Worm (Caenorhabditis elegans) whole organism, L1 larva: ENCODE results near the gene glna-2.

Source experiments
- dpl-1 ChIP-seq, 3 experiments: fragments of 150-350 bp in 2 of 3; sonication (generic microtip) in 1 of 3; optimal IDR thresholded peaks; 2 replicates each; lab custom pipeline; 2014 to 2017; ENCODE audit warnings: missing biosample characterization in 3 of 3, missing genetic modification characterization in 3 of 3, missing genetic modification reagents in 3 of 3
- egl-27 ChIP-seq, 2 experiments: fragments of 150-350 bp in 1 of 2; sonication (generic microtip); optimal IDR thresholded peaks; 3 replicates each; lab custom pipeline; 2017 to 2018; ENCODE audit warnings: missing biosample characterization in 2 of 2, missing genetic modification characterization in 2 of 2, missing genetic modification reagents in 2 of 2
- elt-3 ChIP-seq, 6 experiments: fragments of 150-350 bp in 1 of 6; sonication (generic microtip); optimal IDR thresholded peaks; 2 replicates each; lab custom pipeline; 2017 to 2018; ENCODE audit warnings: missing biosample characterization in 6 of 6, missing genetic modification characterization in 6 of 6, inconsistent platforms in 1 of 6
- fkh-4 ChIP-seq: sonication (generic microtip); optimal IDR thresholded peaks from 2 replicates; lab custom pipeline; 2016; ENCODE audit warnings: missing compliant biosample characterization, missing genetic modification characterization, borderline replicate concordance
- lir-3 ChIP-seq: sonication (generic microtip); optimal IDR thresholded peaks from 2 replicates; lab custom pipeline; 2016; ENCODE audit warnings: mild to moderate bottlenecking, missing genetic modification characterization, moderate library complexity, missing compliant biosample characterization; ENCODE audit not compliant: poor library complexity
- mep-1 ChIP-seq: fragments of 150-350 bp; optimal IDR thresholded peaks from 2 replicates; lab custom pipeline; 2014; ENCODE audit warnings: missing biosample characterization, missing genetic modification characterization
- nhr-237 ChIP-seq: fragments of 150-350 bp; optimal IDR thresholded peaks from 2 replicates; lab custom pipeline; 2014; ENCODE audit warnings: missing biosample characterization, missing genetic modification characterization
- nhr-71 ChIP-seq: sonication (generic microtip); optimal IDR thresholded peaks from 2 replicates; lab custom pipeline; 2016; ENCODE audit warnings: mild to moderate bottlenecking, missing genetic modification characterization, moderate library complexity, missing compliant biosample characterization
- pag-3 ChIP-seq: sonication (generic microtip); optimal IDR thresholded peaks from 2 replicates; lab custom pipeline; 2017; ENCODE audit warnings: missing genetic modification characterization, mild to moderate bottlenecking, missing compliant biosample characterization, antibody characterized with exemption, borderline replicate concordance; ENCODE audit not compliant: insufficient read depth
- pqm-1 ChIP-seq: sonication (generic microtip); optimal IDR thresholded peaks from 3 replicates; lab custom pipeline; 2017; ENCODE audit warnings: missing biosample characterization, missing genetic modification characterization
- zag-1 ChIP-seq: fragments of 150-350 bp; optimal IDR thresholded peaks from 2 replicates; lab custom pipeline; 2014; ENCODE audit warnings: missing biosample characterization, missing genetic modification characterization
- ztf-11 ChIP-seq, 2 experiments: sonication (generic microtip); optimal IDR thresholded peaks; 2 replicates each; lab custom pipeline; 2016 to 2017; ENCODE audit warnings: missing genetic modification characterization in 2 of 2, missing biosample characterization in 1 of 2, missing compliant biosample characterization in 1 of 2

- no peak for TF ChIP-seq elt-3 (tag; optimal IDR thresholded peaks at IDR 0.05; lab: Kevin White, UChicago)
- no peak for TF ChIP-seq nhr-237
- no peak for TF ChIP-seq pag-3
- no peak for TF ChIP-seq egl-27 (tag; optimal IDR thresholded peaks at IDR 0.05; lab: Kevin White, UChicago)
- TF ChIP-seq zag-1, result no peak
- TF ChIP-seq lir-3, result no peak
- TF ChIP-seq ztf-11 (tag; optimal IDR thresholded peaks at IDR 0.05; lab: Kevin White, UChicago), result no peak
- TF ChIP-seq dpl-1 (GFP tag; optimal IDR thresholded peaks at IDR 0.05; lab: Kevin White, UChicago), result no peak
- no peak for TF ChIP-seq nhr-71 (tag; lab: Kevin White, UChicago)
- no peak for TF ChIP-seq fkh-4 (tag; lab: Kevin White, UChicago)
- TF ChIP-seq pqm-1 (tag; lab: Kevin White, UChicago), result no peak
- TF ChIP-seq mep-1 (tag; lab: Kevin White, UChicago), result no peak
Observed at ce11 chrII:7983454-7983853, 25.0 kb upstream of the glna-2 start.
